Fruit fly (Drosophila melanogaster): Measurements from ENCODE around the gene CG18478.

DNA sequence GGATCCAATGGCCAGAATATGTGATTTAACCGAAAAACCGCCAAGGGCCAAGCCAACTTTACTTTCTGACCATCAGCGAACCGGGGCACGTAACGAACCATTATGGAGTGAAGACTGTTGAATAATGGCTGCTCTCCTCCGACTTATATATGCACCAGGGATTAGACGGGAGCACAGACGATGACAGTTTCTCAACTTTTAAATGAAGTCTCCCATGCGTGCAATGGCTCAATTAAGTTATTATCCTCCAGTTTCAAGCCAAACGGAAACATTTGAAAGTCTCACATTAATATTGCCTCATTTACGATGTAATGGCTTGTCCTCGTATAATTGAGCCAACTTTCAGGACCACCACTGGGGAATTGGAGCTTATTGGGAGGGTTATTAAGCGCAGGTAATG is 46.5 kb upstream of the CG18478 start, which contains the start of gene Or35a:
- TF ChIP-seq psq (optimal IDR thresholded peaks at IDR 0.05) (no peak), insv (optimal IDR thresholded peaks at IDR 0.05) (no peak), Myc (optimal IDR thresholded peaks at IDR 0.05) (no peak), Sin3A (optimal IDR thresholded peaks at IDR 0.05) (no peak), h (optimal IDR thresholded peaks at IDR 0.05) (no peak)

Data from Kc167 (cell line).